Worm (Caenorhabditis elegans) whole organism, young adult: ENCODE results near the gene F55G11.4.

Experiments
- C17E4.6 ChIP-seq: fragments of 200-800 bp; sonication (Bioruptor generic); IDR thresholded peaks from 2 replicates; pipeline ENCODE4 v1.3.6; 2022; ENCODE audit warnings: missing genetic modification reagents, missing genetic modification characterization, missing compliant biosample characterization
- F49E8.2 ChIP-seq: sonication (generic microtip); optimal IDR thresholded peaks from 3 replicates; lab custom pipeline; 2017; ENCODE audit warnings: missing genetic modification characterization, mild to moderate bottlenecking, missing compliant biosample characterization, antibody characterized with exemption, moderate library complexity; ENCODE audit not compliant: insufficient read depth
- Y53G8AR.9 ChIP-seq: fragments of 200-800 bp; sonication (Bioruptor generic); conservative IDR thresholded peaks from 2 replicates; pipeline ENCODE4 v1.3.6; 2022; ENCODE audit warnings: missing genetic modification reagents, missing genetic modification characterization, missing compliant biosample characterization
- Y67H2A.10 ChIP-seq: fragments of 200-800 bp; sonication (Bioruptor generic); conservative IDR thresholded peaks from 2 replicates; pipeline ENCODE4 v1.3.6; 2022; ENCODE audit warnings: missing genetic modification reagents, missing genetic modification characterization, missing compliant biosample characterization
- ZK185.1 ChIP-seq: sonication (generic microtip); optimal IDR thresholded peaks from 2 replicates; lab custom pipeline; 2016; ENCODE audit warnings: mild to moderate bottlenecking, missing genetic modification characterization, missing compliant biosample characterization; ENCODE audit not compliant: poor library complexity, severe bottlenecking
- chd-7 ChIP-seq: sonication (generic microtip); optimal IDR thresholded peaks from 2 replicates; lab custom pipeline; 2016; ENCODE audit warnings: mild to moderate bottlenecking, missing genetic modification characterization, moderate library complexity, missing compliant biosample characterization
- dox-1 ChIP-seq: fragments of 200-800 bp; sonication (Bioruptor generic); IDR thresholded peaks from 2 replicates; pipeline ENCODE4 v1.3.6; 2022; ENCODE audit warnings: missing genetic modification reagents, missing genetic modification characterization, missing compliant biosample characterization
- mcd-1 ChIP-seq: fragments of 200-800 bp; sonication (Bioruptor generic); IDR thresholded peaks from 2 replicates; pipeline ENCODE4 v1.3.6; 2022; ENCODE audit warnings: missing genetic modification reagents, missing genetic modification characterization, missing compliant biosample characterization
- rcor-1 ChIP-seq: fragments of 200-800 bp; sonication (Bioruptor generic); IDR thresholded peaks from 2 replicates; pipeline ENCODE4 v1.3.6; 2022; ENCODE audit warnings: missing genetic modification reagents, missing genetic modification characterization, missing compliant biosample characterization
- snpc-4 ChIP-seq, 5 experiments: fragments of 150-350 bp in 1 of 5; sonication (generic microtip) in 4 of 5; optimal IDR thresholded peaks; 2 replicates each; lab custom pipeline; 2014 to 2018; ENCODE audit warnings: missing genetic modification characterization in 5 of 5, missing biosample characterization in 3 of 5, antibody characterized with exemption in 2 of 5, mild to moderate bottlenecking in 2 of 5, missing compliant biosample characterization in 2 of 5, missing genotype in 2 of 5, moderate library complexity in 2 of 5, missing genetic modification reagents in 1 of 5
- ztf-28 ChIP-seq: fragments of 200-800 bp; sonication (Bioruptor generic); IDR thresholded peaks from 2 replicates; pipeline ENCODE4 v1.3.6; 2022; ENCODE audit warnings: missing genetic modification reagents, missing genetic modification characterization, missing compliant biosample characterization

ce11 chrIV:12942633-12943032, 30.8 kb upstream of the F55G11.4 start, which contains the start of gene dct-19:
- TF ChIP-seq dox-1: no peak
- TF ChIP-seq snpc-4 (GFP tag; optimal IDR thresholded peaks at IDR 0.05; lab: Kevin White, UChicago): no peak
- no peak for TF ChIP-seq snpc-4 (tag; optimal IDR thresholded peaks at IDR 0.05; lab: Kevin White, UChicago)
- TF ChIP-seq Y67H2A.10 (GFP tag; lab: Robert Waterston, UW): no peak
- TF ChIP-seq rcor-1 (GFP tag; lab: Robert Waterston, UW): no peak
- no peak for TF ChIP-seq ztf-28 (GFP tag; lab: Robert Waterston, UW)
- no peak for TF ChIP-seq ZK185.1 (tag; lab: Kevin White, UChicago)
- TF ChIP-seq chd-7: no peak
- no peak for TF ChIP-seq F49E8.2 (tag; lab: Kevin White, UChicago)
- no peak for TF ChIP-seq C17E4.6 (GFP tag; lab: Robert Waterston, UW)
- TF ChIP-seq mcd-1 (GFP tag; lab: Robert Waterston, UW): no peak
- TF ChIP-seq Y53G8AR.9: no peak
